Fruit fly (Drosophila melanogaster): ENCODE results near the gene rst.

The rst gene

DNA sequence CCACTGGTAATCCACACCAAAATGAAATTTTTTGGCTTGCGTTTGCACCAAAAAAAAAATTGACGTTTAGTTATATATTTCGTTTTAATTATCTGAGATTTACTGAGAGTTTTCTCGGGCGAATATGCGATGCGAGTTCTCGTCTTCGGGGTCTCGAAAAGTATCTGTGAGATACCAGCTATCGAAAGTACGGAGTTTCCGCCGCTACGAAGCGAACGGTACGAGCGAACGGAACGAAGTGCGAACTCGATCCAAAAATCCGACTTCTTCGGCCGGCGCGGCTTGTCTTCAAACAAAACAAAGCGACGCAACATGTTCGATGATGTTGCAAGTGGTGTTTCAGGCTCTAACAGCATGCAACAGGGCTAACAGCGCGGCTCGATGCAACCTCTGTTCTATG lies at the start of gene rst:
rst (minus strand) TSS at position 242 of the 400 bp plus-strand sequence.
- no peak for TF ChIP-seq noc (tag; optimal IDR thresholded peaks at IDR 0.05)

DNA sequence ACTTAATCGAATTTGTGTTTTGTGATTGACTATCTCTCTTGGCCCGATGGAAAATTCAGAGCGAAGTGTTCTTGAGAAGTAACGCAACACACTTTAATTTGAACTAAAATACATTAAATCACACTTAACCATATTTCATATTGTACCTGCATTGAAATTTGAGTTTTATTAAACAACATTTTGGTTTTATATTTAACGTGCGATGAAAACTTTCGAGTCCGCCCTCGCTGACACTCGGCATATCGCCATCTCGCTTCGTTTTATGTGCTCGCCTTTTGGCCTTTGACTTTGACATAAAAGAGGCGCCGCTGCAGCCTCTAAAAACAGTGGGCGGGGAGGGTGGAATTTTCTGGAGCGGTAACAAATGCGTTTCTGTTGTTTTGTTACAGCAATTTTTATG lies 48.8 kb upstream of the rst start:
- no peak for TF ChIP-seq noc (tag; optimal IDR thresholded peaks at IDR 0.05)

DNA sequence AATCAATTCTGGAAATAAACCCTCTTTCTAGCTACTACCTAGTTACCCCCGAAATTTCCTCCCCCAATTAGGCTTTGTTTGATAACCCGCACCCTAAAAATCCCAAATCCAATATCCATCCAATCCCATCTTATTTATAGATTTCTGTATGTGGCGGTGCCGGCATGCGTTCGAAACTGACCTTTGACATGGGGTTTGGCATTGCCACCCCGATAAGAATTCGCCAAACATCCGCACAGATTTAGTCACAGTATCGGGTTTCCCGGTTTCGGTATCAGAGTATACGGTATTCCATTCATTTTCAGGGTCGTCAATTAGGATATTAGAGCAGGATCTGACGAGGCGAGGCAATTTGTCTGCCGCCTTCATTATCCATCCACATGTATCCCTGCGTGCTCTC lies 47.9 kb upstream of the rst start:
- TF ChIP-seq noc (tag; optimal IDR thresholded peaks at IDR 0.05), result no peak

DNA sequence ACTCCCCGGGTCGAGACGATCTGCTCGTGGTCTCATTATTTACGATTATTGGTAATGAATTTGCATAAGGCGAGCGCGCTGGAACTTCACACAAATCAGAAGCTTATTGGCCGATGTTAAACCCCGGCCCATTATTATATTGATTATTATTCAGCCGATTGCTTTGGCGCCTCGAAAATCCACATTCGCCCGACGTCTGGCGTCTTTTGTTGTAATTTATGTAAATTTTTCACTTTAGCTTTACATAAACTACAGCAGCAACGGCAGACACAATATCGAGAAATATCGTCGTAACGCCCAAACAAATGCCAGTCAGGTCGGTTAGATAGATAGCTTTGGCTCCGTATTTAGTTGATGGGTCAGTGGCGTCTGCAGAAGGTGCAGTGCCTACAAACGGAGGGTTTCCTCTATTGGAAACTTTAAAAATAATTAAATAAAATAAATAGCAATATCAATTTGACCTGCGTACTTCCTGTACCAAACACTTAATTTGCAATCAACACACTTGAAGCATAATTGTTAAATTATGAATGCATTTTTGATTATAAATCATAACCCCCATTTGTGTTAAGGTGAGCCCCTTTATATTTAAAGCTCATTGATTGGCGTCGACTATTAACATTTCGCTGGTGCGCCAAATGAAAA lies 45.8 kb upstream of the rst start:
- TF ChIP-seq noc (tag; optimal IDR thresholded peaks at IDR 0.05), result no peak

DNA sequence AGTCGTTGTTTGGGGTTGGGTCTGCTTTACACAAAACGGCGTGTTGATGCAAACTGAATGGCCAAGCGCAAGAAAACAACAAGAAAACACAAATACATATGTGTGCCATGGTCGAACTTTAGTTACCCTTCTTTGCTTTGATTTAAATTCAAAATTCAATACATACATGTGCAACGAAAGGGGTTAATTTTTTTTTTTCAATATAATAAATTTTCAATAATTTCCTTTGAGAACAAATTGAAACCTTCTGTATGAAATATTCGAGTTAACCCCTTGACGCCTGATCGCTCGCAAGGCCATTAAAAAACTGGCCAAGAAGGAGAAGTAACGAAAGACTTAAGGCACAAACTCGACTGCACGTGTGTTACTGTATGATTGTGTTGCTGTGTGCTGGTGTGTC lies 45.0 kb upstream of the rst start:
- no peak for TF ChIP-seq noc (tag; optimal IDR thresholded peaks at IDR 0.05)

DNA sequence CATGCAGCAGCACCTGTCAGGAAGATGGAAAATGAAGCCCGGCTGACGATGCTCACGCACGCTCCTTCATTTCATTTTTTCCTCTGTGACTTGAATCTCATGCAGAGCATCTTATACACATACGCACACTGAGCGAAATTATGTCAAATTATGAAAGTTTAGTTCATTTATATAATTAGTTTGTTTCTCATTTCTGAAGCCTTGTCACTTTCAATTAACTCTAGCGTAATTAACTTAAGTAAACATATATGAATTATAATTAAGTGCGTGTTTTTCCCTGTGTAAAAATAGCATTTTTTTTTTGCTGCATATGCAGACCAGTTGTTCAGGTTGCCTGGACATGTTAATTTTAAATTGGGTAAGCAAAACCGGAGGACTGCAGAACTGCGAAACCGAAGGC lies 42.8 kb upstream of the rst start:
- TF ChIP-seq noc (tag; optimal IDR thresholded peaks at IDR 0.05), result no peak

DNA sequence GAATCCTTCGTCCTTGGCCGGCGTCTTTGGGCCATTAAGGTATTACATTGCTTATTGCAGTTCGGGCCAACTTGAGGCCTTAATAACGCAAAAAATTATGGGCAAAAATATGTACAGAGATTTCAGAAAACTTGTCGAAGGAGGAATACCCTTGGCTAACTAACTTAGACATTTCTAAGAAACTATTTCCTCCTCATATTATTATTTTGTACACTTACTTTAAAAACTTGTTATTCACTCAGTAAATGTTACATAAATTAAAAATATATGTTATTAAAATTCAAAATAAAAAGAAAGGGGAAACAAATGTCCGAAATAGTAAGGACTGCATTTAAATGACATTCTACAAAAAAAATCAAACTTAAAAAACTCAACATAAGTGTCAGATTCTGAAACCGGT lies 39.6 kb upstream of the rst start:
- no peak for TF ChIP-seq noc (tag; optimal IDR thresholded peaks at IDR 0.05)

DNA sequence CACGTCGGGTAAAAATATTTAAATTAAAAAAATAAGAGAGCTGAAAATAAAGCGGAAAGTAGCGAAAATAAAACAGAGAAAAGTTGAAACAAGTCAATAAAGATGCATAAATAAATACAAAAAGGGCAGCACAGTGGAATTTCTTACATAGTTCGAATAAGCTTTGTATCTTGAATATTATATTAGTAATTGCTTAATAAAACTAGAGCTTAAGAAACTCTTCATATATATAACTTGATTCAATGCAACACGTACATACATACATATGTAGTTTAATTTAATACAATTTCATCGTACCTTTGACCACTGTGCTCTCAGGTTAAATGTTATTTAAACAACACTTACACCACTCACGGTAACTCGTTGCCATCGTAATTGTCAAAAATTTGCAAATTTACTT lies 38.4 kb upstream of the rst start:
- TF ChIP-seq noc (tag; optimal IDR thresholded peaks at IDR 0.05), result no peak

DNA sequence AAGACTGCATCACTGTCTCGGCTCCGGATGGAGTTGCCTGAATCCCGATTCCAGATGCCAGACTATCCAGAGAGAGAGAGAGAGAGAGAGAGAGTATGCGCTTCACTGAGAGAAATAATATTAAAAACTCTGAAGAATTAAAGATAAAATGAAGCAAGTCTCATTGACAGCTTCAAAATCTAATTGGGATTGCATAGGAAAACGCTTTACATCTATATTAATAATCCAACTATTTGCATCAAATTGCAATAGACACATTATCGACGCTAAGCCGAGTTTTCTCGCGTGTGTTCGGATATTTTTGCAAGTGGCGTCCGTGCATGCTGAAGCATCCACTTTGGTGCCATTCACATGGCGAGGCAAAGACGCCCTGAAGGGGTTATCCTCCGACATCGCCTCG lies 36.4 kb upstream of the rst start:
- no peak for TF ChIP-seq noc (tag; optimal IDR thresholded peaks at IDR 0.05)

DNA sequence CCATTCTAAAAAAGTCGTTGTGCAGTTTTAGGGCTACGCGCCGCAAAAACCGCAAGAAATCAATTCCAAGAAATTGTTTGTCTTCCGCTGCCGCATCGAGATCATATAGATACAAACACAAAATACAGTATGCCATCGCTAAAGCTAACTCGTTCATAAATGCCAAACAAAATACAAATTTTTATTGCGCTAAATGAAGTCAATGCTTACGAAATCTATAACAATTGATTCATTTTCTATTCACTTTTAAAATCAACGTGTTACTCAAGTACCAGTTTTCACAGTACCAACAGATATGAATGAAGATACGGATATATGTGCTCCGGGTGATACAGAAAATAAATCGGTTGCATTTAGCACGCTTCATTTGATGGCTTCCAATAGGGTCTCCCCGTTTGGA lies 34.1 kb upstream of the rst start:
- TF ChIP-seq noc (tag; optimal IDR thresholded peaks at IDR 0.05), result no peak

DNA sequence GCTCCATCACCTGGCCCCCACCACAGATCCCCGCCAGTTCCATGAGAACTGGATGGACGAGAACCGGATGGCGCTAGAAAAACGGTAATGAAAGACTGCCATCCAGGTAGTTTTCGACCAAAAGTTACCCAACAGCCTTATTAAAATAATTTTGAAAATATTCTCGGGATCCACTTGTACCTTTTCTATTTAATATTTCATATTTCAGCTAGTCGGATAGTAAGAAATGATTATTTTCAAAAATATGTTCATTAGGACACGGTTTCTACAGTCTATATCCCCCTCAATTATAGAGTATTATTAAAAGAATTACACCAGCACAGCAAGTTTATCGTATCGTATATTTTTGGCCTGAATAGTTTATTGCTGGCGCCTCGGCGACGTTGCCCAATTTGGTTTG lies 32.1 kb upstream of the rst start:
- TF ChIP-seq noc (tag; optimal IDR thresholded peaks at IDR 0.05), result peak; percentile 13

DNA sequence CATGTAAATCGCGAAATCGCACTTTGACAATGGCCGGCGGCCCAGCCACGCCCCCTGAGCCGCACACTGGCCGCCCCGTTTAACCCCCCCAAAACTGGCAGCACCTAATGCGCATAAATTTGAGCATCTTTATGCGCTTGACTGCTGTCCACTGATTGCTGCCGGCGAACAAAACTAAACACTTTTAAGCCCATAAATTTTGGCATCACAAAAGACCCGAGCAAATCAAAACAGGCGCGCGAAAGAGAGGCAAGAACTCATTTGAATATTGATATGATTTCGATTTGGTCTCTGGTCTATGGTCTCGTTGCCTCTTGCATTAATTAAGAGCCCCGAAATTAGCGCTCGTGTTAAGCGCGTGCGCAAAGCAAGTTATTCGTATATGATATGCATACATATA lies 28.5 kb upstream of the rst start:
- no peak for TF ChIP-seq noc (tag; optimal IDR thresholded peaks at IDR 0.05)

DNA sequence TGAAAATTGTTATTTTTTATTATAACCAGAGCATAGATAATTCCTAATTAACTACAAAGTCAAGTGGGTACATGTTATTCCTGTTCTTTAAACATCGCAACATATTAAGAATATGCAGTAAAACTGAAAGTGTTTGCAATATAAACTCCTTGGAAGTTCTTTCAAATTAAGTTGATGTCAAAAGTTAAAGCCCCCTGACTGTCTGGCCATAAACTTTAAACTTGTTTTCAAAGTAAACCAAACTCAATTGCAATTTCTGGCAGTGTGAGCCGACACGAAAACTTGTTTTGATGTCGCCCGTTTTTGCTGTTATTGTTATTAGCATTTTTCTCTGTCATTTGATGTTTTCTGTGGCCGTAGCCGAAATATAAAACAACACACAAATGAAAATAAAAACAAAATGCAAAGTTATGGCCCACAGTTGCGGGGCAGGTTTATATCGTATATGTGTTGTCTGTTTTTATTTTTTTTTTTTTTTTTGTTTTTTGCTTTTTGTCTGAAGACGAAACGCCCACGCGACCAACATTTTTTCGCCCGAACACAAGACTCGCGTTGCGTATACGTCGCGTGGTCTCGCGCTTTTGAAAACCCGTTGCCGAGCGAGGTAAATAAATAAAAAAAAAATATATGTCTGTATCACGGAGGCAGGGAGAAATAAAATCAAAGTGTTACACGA lies 19.6 kb upstream of the rst start:
- TF ChIP-seq noc (tag; optimal IDR thresholded peaks at IDR 0.05), result no peak

DNA sequence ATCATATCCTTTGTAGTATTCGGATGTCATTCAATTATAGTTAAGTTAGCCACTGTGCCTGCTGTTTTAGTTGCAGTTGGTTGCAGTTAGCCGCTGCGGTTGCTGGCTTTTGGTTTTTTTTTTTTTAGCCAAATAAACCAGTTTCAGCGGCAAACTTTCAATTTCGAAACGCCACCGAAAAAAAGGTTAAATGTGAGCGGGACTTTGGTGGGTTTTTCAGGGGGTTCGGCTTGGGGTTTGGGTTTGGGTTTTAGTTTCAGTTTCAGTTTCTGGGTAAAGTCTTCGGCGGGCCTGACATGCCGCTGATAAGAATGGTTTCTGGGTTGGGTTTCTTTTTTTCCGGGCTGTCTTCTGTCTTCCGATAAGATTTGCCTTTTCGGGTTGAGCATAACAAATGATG lies 17.3 kb upstream of the rst start:
- no peak for TF ChIP-seq noc (tag; optimal IDR thresholded peaks at IDR 0.05)

DNA sequence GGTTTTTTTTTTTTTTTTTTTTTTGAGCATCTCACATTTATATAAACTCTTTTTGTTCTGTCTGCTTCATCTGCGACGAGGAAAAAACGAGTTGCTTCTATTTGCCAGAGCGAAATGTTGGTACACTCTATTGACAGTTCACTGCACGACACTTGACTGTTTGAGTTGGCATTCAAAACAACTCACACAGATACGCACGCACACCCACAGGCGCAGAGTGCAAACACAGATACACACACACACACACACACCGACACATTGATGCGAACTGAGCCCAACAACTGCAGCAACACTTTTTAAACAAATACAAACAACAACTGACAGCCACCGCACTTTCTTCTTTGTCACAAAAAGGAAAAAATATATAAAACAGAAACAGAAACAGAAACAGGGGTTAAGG lies 15.7 kb upstream of the rst start:
- TF ChIP-seq noc (tag; optimal IDR thresholded peaks at IDR 0.05), result no peak

DNA sequence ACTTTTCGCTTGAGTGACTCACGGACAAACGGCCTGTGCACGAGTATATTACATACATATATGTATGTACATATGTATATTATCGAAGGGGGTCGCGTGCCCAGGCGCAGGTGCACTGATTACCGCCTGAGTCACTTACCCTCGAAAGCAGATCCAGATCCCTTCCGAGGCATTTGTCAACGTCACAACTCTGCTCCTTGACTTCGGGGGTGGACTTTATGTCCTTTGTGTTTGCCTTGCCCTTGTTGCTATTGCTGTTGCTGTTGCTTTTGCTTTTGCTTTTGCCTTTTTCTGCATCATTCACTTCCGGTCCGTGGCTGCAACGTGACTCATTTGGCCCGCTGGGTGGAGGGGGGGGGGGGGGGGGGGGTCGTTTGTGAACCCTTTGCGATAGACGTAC lies 13.7 kb upstream of the rst start:
- TF ChIP-seq noc (tag; optimal IDR thresholded peaks at IDR 0.05), result no peak

DNA sequence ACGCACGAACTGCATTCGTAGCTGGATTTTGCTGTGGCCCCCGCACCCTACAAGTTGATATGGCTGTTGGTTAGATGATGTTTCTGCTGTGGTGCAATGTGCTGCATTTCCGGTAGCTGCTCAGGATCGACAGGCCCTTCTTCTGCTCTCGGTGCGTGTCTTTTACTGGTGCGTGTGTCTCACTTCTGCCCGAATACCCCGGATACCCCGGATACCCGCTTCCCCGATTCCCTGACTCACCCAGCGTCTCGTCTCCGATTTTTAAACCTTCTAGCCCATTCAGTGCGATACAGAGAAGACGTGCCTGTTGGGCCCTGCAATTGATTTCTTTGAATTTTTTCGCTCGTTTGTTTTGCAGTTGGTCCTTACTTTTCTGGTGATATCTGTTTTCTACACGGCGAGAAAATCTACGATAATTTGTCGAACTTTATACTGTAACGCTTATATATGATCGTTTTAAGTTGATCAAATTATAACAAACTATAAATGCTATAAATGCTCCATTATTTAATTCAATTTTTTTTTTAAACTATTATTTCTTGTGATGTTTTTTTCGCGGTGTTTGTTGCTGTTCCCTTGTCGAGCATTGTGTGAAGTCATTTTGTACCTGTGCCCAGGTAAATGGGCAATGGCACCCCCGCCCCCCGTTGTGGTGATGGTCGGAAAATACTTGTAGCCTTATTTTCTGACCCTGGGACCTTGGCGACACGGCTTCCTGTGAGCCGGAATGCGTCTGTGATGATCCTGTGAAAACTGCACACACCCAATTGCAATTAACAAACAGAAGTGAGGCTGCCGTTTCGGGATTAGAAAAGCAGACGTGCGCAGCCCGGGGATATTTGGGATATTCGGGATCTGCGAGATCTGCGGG lies 11.5 kb upstream of the rst start:
- TF ChIP-seq noc (tag; optimal IDR thresholded peaks at IDR 0.05), result no peak
